Worm (Caenorhabditis elegans) whole organism, L2 larva: ENCODE measurements around the gene ZK856.19.

Experiments used
- F13H6.1 ChIP-seq: sonication (generic microtip); optimal IDR thresholded peaks from 2 replicates; lab custom pipeline; 2016; ENCODE audit warnings: missing genetic modification characterization, missing compliant biosample characterization
- ama-1 ChIP-seq: fragments of 150-350 bp; optimal IDR thresholded peaks from 2 replicates; lab custom pipeline; 2018; ENCODE audit warnings: inconsistent platforms
- lin-13 ChIP-seq: fragments of 150-350 bp; optimal IDR thresholded peaks from 2 replicates; lab custom pipeline; 2014; ENCODE audit warnings: missing biosample characterization, missing genetic modification reagents, missing genetic modification characterization
- mbf-1 ChIP-seq: sonication (generic microtip); optimal IDR thresholded peaks from 2 replicates; lab custom pipeline; 2017; ENCODE audit warnings: missing biosample characterization, missing genetic modification characterization
- mdl-1 ChIP-seq, 2 experiments: fragments of 150-350 bp in 1 of 2; sonication (generic microtip) in 1 of 2; optimal IDR thresholded peaks; 2 replicates each; lab custom pipeline; 2017; ENCODE audit warnings: missing biosample characterization in 2 of 2, missing genetic modification characterization in 2 of 2
- nhr-12 ChIP-seq: fragments of 150-350 bp; optimal IDR thresholded peaks from 2 replicates; lab custom pipeline; 2014; ENCODE audit warnings: missing biosample characterization, missing genetic modification characterization
- nhr-23 ChIP-seq: fragments of 150-350 bp; optimal IDR thresholded peaks from 2 replicates; lab custom pipeline; 2014; ENCODE audit warnings: missing biosample characterization, missing genetic modification reagents, missing genetic modification characterization
- nhr-237 ChIP-seq: fragments of 150-350 bp; optimal IDR thresholded peaks from 2 replicates; lab custom pipeline; 2014; ENCODE audit warnings: missing biosample characterization, missing genetic modification characterization
- sma-9 ChIP-seq, 2 experiments: fragments of 150-350 bp in 1 of 2; sonication (generic microtip) in 1 of 2; optimal IDR thresholded peaks; 2 replicates each; lab custom pipeline; 2014 to 2016; ENCODE audit warnings: missing genetic modification characterization in 2 of 2, mild to moderate bottlenecking in 1 of 2, missing biosample characterization in 1 of 2, missing compliant biosample characterization in 1 of 2, missing genetic modification reagents in 1 of 2, moderate library complexity in 1 of 2
- unc-39 ChIP-seq: fragments of 150-350 bp; optimal IDR thresholded peaks from 2 replicates; lab custom pipeline; 2014; ENCODE audit warnings: missing biosample characterization, missing genetic modification characterization

ce11 chrV:10174632-10175075 is 30.1 kb downstream of the ZK856.19 start:
- TF ChIP-seq sma-9 (GFP tag; optimal IDR thresholded peaks at IDR 0.05; lab: Kevin White, UChicago) (peak; percentile 79), sma-9 (tag; optimal IDR thresholded peaks at IDR 0.05; lab: Kevin White, UChicago) (no peak), nhr-237 (tag; lab: Kevin White, UChicago) (no peak), nhr-12 (no peak), mdl-1 (tag; optimal IDR thresholded peaks at IDR 0.05; lab: Kevin White, UChicago) (peak; percentile 65 to 91), ama-1 (lab: Kevin White, UChicago) (no peak), mbf-1 (no peak), lin-13 (peak; percentile 67), nhr-23 (tag; lab: Kevin White, UChicago) (no peak), unc-39 (tag; lab: Kevin White, UChicago) (peak; percentile 60), F13H6.1 (tag; lab: Kevin White, UChicago) (peak; percentile 79)
